Fruit fly (Drosophila melanogaster): ENCODE measurements around the gene CG1208.

Gene CG1208

dm6 chr3R:5824456-5824855, 7.0 kb upstream of the CG1208 start, which contains the start of the genes Sec20 and dgrn (continued):
- TF ChIP-seq Chrac-16 (GFP tag; optimal IDR thresholded peaks at IDR 0.05) (peak; percentile 66), lbe (GFP tag; optimal IDR thresholded peaks at IDR 0.05) (peak; percentile 83), CG31441 (GFP tag; IDR thresholded peaks at IDR 0.05) (peak; percentile 78), cwo (GFP tag; optimal IDR thresholded peaks at IDR 0.05) (peak; percentile 31), exex (tag; optimal IDR thresholded peaks at IDR 0.05) (peak; percentile 56), CG8944 (GFP tag; optimal IDR thresholded peaks at IDR 0.05) (no peak), CG6689 (GFP tag; IDR thresholded peaks at IDR 0.05) (peak; percentile 47; the same call in 1 of the 2 replicates), ranshi (GFP tag; IDR thresholded peaks at IDR 0.05) (0 out of 2 replicates have a peak, but pooled peaks have one; percentile 21), CG13894 (tag; optimal IDR thresholded peaks at IDR 0.05) (peak; percentile 58), CG17612 (GFP tag; IDR thresholded peaks at IDR 0.05) (no peak), CG30020 (tag; optimal IDR thresholded peaks at IDR 0.05) (peak; percentile 78), CG13424 (tag; optimal IDR thresholded peaks at IDR 0.05) (peak; percentile 74), mam (GFP tag; optimal IDR thresholded peaks at IDR 0.05) (peak; percentile 51), Hr39 (optimal IDR thresholded peaks at IDR 0.05) (no peak), sens (GFP tag) (peak; percentile 86), CG17361 (GFP tag; IDR thresholded peaks at IDR 0.05) (peak; percentile 82), hb (GFP tag; IDR thresholded peaks at IDR 0.05; ENCODE audit: partially characterized antibody) (peak; percentile 94), lmd (GFP tag; IDR thresholded peaks at IDR 0.05) (peak; percentile 30; the same call in 1 of the 2 replicates), CG6683 (GFP tag; optimal IDR thresholded peaks at IDR 0.05) (no peak), CG4360 (GFP tag; IDR thresholded peaks at IDR 0.05) (no peak), ato (GFP tag; IDR thresholded peaks at IDR 0.05; ENCODE audit: partially characterized antibody) (peak; percentile 80; the same call in 1 of the 2 replicates), CG13624 (GFP tag; optimal IDR thresholded peaks at IDR 0.05) (peak; percentile 25), scrt (GFP tag; optimal IDR thresholded peaks at IDR 0.05) (no peak), Meics (GFP tag; optimal IDR thresholded peaks at IDR 0.05) (peak; percentile 46), ab (GFP tag; optimal IDR thresholded peaks at IDR 0.05) (no peak), Lim3 (GFP tag; IDR thresholded peaks at IDR 0.05) (no peak), jing (GFP tag; optimal IDR thresholded peaks at IDR 0.05) (no peak), CG16813 (GFP tag; IDR thresholded peaks at IDR 0.05; ENCODE audit: partially characterized antibody) (peak; percentile 96), CG34224 (GFP tag; IDR thresholded peaks at IDR 0.05; ENCODE audit: partially characterized antibody) (peak; percentile 90), CoRest (tag; optimal IDR thresholded peaks at IDR 0.05) (peak; percentile 82), CG1233 (GFP tag; optimal IDR thresholded peaks at IDR 0.05) (peak; percentile 13), CG10543 (GFP tag; optimal IDR thresholded peaks at IDR 0.05) (peak; percentile 53), dpn (GFP tag; optimal IDR thresholded peaks at IDR 0.05) (peak; percentile 64 to 79), CG7928 (GFP tag; optimal IDR thresholded peaks at IDR 0.05) (no peak), CG11456 (GFP tag; IDR thresholded peaks at IDR 0.05) (peak; percentile 70; the same call in 2 of the 3 replicates), sug (tag; optimal IDR thresholded peaks at IDR 0.05) (peak; percentile 79), Ptx1 (GFP tag; IDR thresholded peaks at IDR 0.05) (peak; percentile 75), Deaf1 (tag; optimal IDR thresholded peaks at IDR 0.05) (peak; percentile 63), CG43689 (GFP tag; IDR thresholded peaks at IDR 0.05) (no peak), cas (GFP tag; IDR thresholded peaks at IDR 0.05) (no peak), tio (GFP tag; optimal IDR thresholded peaks at IDR 0.05) (no peak), Hsf (GFP tag; optimal IDR thresholded peaks at IDR 0.05) (peak; percentile 64), pzg (GFP tag; optimal IDR thresholded peaks at IDR 0.05) (peak; percentile 77), fd102C (GFP tag; optimal IDR thresholded peaks at IDR 0.05) (peak; percentile 15), CG5953 (GFP tag; IDR thresholded peaks at IDR 0.05) (0 out of 2 replicates have a peak, but pooled peaks have one; percentile 15), CG10147 (GFP tag; optimal IDR thresholded peaks at IDR 0.05) (peak; percentile 44), caup (GFP tag; optimal IDR thresholded peaks at IDR 0.05; ENCODE audit: severe bottlenecking) (peak; percentile 54), trh (GFP tag; optimal IDR thresholded peaks at IDR 0.05) (no peak), CHES-1-like (GFP tag; optimal IDR thresholded peaks at IDR 0.05) (peak; percentile 48), Fer3 (tag; optimal IDR thresholded peaks at IDR 0.05) (peak; percentile 56), Gsc (GFP tag; IDR thresholded peaks at IDR 0.05) (no peak)
